Fruit fly (Drosophila melanogaster): ENCODE data around the gene CG1896.

- TF ChIP-seq CTCF (optimal IDR thresholded peaks at IDR 0.05) (peak in 1 of 2 experiments; percentile 2), CG8478 (optimal IDR thresholded peaks at IDR 0.05) (no peak)
Measured at dm6 chr3R:31743279-31743678, 803 bp upstream of the CG1896 start, which contains the start of gene Tbca.
